Fruit fly (Drosophila melanogaster): ENCODE measurements around the gene CG17738.

The CG17738 gene

DNA sequence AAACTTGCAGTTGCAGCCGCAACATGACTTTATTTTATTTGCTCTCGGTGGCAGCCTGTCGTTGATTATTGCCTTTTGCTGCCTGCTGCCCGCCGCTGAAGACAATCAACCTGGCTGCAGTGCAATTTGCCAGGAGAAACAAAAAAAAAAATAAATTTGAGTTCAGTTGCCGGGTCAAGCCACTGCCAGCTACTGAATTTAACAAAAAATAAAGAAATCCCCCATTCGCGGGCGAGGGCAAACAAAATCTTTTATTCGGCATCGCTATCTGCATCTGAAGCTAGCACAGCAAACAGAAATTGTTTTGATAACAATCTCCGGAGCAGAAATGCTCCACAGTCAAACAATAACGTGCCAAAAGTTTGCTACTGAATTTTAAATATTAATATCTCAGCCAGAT is 46.6 kb downstream of the CG17738 start:
- TF ChIP-seq pan (optimal IDR thresholded peaks at IDR 0.05) (no peak), psq (optimal IDR thresholded peaks at IDR 0.05) (no peak)

Measured in whole organism.